Worm (Caenorhabditis elegans): ENCODE data around the gene fbxa-88.

DNA sequence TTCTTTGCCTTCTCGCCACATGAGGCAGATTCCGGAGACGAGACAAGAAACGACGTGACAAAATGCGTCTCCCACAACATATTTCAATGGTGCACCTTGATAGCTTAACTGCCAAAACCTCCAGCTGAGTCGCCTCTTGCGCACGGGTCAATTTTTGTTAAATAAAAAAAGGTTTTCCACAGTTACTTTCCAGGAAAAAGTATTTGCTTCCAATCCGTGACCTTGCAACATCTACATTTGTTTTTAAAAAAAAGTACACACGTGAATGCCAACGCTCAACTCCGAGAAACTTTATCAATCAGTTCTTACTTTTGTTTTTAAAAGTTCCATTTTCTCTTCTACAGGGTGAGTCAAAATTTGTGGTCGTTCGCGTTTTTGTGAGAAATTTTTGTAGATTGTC, 48.6 kb downstream of the fbxa-88 start, which contains the start of gene F22B8.7:
- TF ChIP-seq unc-62 (GFP tag; optimal IDR thresholded peaks at IDR 0.05) = no peak
- no peak for TF ChIP-seq nhr-77 (tag; optimal IDR thresholded peaks at IDR 0.05)
- TF ChIP-seq elt-3 (tag; optimal IDR thresholded peaks at IDR 0.05) = no peak
- TF ChIP-seq nhr-12 (tag; optimal IDR thresholded peaks at IDR 0.05) = no peak
- TF ChIP-seq nhr-237 (tag; optimal IDR thresholded peaks at IDR 0.05) = no peak
- no peak for TF ChIP-seq lin-39 (tag; optimal IDR thresholded peaks at IDR 0.05)
